Fruit fly (Drosophila melanogaster): ENCODE results near the gene stops.

DNA sequence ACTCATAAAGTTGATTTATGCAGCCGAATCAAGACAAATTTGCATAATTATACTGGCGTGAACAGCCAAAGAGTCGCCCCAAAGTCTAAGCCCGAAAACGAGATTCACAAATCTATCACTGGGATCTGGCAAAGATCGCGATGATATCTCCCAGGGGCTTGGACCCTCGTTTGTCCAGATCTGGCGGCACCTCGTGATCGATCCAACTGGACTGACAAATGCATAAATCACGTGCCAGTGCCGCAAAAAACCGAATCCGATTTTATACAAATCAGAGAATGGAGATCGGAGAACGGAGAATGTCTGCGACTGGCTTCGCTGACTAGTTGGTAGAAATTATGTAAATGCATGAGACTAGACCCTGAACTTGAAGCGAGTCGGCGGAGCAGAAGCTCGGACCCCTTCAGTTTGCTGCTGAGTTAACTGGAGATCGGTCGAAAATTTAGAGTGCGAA lies 43.1 kb downstream of the stops start, which contains the start of gene CG15554:
- TF ChIP-seq CG12605 (GFP tag; IDR thresholded peaks at IDR 0.05) (no peak), CG9948 (tag; optimal IDR thresholded peaks at IDR 0.05) (no peak), Pif1B (GFP tag; optimal IDR thresholded peaks at IDR 0.05) (no peak), CG10348 (GFP tag; IDR thresholded peaks at IDR 0.05) (no peak), CG14655 (GFP tag; optimal IDR thresholded peaks at IDR 0.05) (no peak), Snoo (tag; optimal IDR thresholded peaks at IDR 0.05) (no peak), gl (tag; optimal IDR thresholded peaks at IDR 0.05) (no peak), CG13204 (GFP tag; optimal IDR thresholded peaks at IDR 0.05) (no peak), CG32121 (GFP tag; IDR thresholded peaks at IDR 0.05) (no peak), CG34367 (tag; optimal IDR thresholded peaks at IDR 0.05) (no peak), CG17806 (tag; optimal IDR thresholded peaks at IDR 0.05) (no peak), fd96Ca (GFP tag; IDR thresholded peaks at IDR 0.05) (no peak), rn (GFP tag; IDR thresholded peaks at IDR 0.05) (no peak)

Data from whole organism, pupa.